Worm (Caenorhabditis elegans) whole organism, L4/young adult: ENCODE measurements around the gene wdr-62.
"Not testable (repeated sequence)": the region's sequence is repeated elsewhere in the genome, so short reads cannot be mapped to it uniquely, and the experiment has no call there.

Experiments
- W03F9.2 ChIP-seq: fragments of 150-350 bp; optimal IDR thresholded peaks from 2 replicates; lab custom pipeline; 2014; ENCODE audit warnings: missing biosample characterization, missing genetic modification characterization
- dao-5 ChIP-seq: sonication (generic microtip); optimal IDR thresholded peaks from 2 replicates; lab custom pipeline; 2016; ENCODE audit warnings: missing genotype, missing genetic modification characterization, moderate library complexity, missing compliant biosample characterization
- him-1 ChIP-seq: sonication (generic microtip); optimal IDR thresholded peaks from 2 replicates; lab custom pipeline; 2016; ENCODE audit warnings: missing genotype, missing genetic modification reagents, missing genetic modification characterization, missing compliant biosample characterization

Gene wdr-62

DNA sequence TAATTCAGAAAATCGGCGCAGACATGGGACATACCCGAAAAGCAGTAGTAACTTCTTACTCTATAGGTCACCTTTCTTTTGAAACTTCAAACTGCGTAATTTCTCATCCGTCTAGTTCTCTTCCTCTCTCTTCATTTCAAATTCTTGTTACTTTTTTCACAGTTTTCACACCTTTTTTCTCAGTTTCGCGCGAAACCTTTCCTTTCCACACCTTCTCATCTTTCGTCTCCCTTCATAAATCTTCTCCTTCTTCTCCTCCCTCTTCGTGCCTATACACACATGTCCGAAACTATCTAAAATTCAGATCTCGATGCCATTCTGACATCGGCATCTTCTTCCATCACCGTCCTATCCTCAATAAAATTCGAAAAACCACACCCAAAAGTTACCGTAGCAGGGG is at the start of gene wdr-62:
Gene wdr-62 (plus strand): TSS at position 301 of the 400 bp plus-strand sequence.
- TF ChIP-seq W03F9.2 (no peak), dao-5 (no peak), him-1 (tag; lab: Kevin White, UChicago) (no peak)

DNA sequence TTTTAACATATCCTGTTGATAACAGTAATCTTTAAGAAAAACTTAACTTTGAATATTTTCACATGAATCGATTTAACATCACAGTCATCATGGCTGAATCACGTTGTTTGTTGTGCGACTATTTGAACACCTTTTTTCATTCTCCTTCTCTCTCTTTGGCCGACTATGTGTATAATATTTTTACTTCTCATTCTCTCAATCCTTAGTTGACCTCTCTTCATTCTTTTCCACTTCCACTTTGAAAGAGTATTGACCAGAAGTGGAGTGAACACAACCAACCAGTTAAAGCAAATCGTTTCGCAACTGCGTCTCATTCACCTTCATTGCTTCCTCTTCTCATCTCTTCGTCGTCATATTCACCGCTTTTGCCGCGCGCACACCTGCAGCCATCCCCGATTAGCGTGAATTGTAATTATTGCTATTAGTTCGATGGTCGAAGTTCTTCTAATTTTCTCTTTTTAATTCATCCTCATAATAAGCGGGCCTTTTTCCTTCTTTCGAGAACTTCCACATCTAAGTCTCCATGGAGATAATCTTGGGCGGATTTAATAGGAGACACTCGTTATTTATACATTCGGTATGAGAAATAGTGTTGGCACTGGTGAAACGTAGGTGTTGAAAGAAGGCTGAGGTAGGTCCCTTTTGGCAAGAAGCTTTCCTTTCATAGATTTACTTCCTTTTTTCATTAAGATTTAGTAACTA is 48.8 kb upstream of the wdr-62 start:
- TF ChIP-seq dao-5 = no peak

DNA sequence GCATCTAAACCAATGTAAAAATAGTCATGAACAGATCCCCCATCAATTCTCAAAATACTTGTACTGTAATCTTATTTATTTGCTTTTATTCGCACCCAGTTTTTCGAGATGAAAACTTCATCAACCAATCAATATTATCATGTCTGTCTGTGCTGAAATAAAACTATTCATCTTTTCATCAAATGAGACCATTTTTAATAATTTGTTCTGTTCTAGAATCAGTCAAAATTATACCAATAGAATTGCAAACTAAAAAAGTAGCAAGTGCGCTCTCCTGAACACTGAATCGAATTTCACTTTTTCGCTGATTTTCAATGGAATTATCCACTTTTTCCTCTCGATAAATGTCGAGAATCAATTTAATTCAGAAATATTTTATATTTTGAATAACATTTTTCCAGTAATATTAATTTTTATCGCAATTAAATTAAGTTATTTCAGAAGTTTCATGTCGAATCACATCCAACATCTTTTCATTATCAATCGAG is 43.9 kb upstream of the wdr-62 start, which contains the start of gene trpp-4:
Gene trpp-4 (plus strand): TSS at position 442 of the 488 bp plus-strand sequence.
- TF ChIP-seq W03F9.2 (no peak), dao-5 (no peak), him-1 (tag; lab: Kevin White, UChicago) (no peak)

DNA sequence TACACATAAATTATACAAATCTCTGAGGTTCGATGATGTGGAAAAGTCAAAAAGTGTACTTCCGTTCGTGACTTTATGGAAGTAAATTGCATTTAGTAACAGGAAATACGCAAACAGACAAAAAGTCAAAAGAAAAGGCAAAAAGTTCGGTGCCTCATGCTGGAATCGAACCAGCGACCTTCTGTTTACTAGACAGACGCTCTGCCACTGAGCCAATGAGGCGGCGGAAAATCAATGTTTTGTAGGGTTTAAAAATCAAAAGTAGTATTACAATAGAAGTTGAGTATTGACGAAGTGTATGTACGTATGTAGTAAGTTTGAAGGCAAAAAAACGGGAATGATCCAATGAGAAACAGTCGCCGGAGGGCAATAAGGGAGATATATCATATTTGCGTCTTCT is 37.0 kb upstream of the wdr-62 start:
- TF ChIP-seq W03F9.2 (no peak), dao-5 (no peak), him-1 (tag; lab: Kevin White, UChicago) (no peak)

DNA sequence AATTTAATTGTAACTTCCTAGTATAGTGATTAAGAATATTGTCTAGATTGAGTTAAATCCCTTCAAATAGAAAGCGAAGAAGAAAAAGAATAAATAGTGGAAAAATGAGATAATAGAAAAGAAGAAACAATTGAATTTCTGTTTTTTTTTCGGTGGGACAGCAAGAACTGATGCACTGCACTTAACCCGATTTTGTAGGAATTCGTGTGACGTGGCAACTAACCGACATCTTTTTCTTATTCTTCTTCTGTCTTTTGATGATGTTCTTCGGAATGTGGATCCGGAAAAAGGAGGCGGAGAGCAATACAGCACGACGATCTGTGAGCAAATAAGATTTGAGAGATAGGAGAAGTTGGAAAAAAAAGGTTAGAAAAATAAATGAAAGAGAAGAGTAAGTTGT is 35.0 kb upstream of the wdr-62 start:
- no peak for TF ChIP-seq him-1 (tag; lab: Kevin White, UChicago)
- TF ChIP-seq dao-5 = no peak
- no peak for TF ChIP-seq W03F9.2

DNA sequence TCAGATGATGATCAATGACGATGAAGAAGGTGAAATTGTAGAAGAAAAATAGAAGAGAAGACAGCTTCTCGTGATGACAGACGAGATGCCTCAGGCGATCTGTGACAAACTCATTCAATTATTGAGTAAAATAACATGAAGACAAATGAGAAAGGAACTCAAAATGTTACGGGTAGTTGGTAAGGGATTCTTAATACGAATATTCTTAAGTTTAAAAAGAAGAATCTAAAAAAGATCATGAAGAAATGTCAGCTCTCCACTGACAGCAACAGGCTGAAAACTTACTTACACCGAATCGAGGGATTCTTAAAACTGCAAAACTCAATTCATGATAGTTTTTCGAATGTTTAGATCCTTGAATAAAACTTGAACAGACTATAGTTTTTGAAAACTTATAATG is 29.3 kb upstream of the wdr-62 start, which contains the start of gene F36D4.4:
Gene F36D4.4 (minus strand): TSS at position 101 of the 400 bp plus-strand sequence.
- TF ChIP-seq dao-5 (no peak), him-1 (tag; lab: Kevin White, UChicago) (no peak)

DNA sequence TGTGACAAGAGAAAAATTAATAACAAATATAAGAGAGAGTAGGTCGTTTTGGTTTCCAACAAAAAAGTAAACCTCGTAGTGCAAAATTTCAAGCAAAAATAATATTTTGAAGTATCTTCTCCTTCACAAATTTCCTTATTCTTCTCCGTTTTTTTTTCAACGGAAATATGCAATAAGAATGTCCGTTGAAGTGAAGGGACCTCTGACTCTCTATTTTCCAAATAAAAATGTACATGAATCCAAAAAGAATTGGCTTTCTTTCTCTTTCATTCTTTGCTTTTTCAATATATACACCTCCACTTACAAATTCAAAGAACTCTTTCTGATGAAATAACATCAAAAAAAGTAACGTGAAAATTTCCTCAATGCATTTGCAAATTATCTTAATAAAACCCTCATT is 27.2 kb upstream of the wdr-62 start, which contains the start of gene F36D4.1:
Gene F36D4.1 (plus strand): TSS at position 301 of the 400 bp plus-strand sequence.
- TF ChIP-seq him-1 (tag; lab: Kevin White, UChicago) (no peak), dao-5 (no peak), W03F9.2 (no peak)

DNA sequence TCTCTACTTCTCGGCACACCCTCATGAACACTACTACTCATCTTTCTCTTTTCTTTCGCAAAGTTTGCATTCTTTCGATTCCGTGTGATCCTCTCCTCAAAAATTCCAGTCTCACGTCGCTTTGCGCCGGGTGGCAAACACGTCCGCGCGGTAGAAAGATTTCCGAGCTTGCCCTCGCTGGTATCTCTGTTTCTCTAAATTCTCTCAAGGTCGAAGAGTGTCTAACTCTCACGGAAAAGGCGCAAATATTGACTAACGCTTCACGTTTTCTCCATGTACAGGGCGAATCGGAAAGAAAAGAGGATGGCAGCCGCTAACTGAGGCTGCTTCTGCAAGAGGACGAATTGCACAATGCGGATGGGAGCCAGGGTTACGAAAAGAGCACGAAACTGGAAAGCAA is 21.1 kb upstream of the wdr-62 start:
- no peak for TF ChIP-seq W03F9.2
- TF ChIP-seq dao-5 = no peak
- no peak for TF ChIP-seq him-1 (tag; lab: Kevin White, UChicago)

DNA sequence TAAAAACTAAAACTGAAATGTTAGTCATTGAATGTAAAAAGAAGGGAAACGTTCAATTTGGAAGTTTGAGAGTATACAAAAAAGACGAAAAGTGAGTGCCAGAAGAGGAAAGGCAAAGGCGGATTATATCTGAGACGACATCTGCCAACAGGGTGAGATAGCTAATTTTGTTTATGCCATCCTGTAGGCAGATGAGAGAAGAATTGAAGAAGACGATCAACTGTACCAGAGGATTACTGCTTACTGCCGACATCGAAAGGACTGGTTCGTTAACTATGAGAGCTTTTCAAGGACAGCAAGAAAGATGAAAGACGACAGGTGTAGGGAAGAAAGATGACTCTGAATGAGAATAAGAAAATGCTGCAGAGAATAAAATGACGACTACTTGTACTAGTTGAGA is 20.3 kb upstream of the wdr-62 start:
- no peak for TF ChIP-seq W03F9.2
- no peak for TF ChIP-seq him-1 (tag; lab: Kevin White, UChicago)
- no peak for TF ChIP-seq dao-5

DNA sequence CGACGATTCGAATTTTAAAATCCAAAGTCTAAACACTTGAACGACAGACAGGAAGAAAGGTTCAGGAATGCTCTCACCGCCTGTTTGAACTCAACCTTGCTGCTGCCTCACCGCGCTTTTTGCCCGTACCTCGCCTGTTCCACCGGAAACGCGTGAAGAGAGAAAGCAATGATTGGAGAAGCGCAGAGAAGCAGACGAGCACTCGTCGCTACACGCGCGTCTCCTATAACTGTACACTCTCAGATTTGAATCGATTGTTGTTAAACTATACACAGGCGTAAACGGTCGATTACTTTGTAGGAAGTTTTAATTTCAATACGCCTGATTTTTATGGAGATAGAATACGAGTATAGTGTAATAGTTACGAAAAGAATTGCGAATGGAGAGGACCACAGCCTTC is 19.3 kb upstream of the wdr-62 start:
- TF ChIP-seq W03F9.2 (no peak), dao-5 (no peak), him-1 (tag; lab: Kevin White, UChicago) (no peak)

DNA sequence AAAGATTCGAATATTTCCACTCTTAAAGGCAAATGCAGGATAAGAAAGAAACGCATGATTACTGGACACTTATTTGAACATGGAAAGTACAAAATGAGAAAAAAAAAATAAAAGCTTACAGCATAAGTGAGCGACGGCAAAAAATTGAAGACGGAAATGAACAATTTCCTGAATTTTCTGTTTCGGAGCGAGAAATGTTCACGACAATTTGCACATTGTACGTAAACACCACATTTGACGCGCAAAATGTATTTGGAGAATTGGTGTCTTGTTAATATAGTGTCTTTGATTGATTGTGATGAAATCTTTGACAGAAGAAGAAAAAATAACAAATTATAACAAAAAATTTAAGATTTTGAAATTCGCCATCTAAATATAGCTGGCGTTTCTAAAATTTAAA is 18.3 kb upstream of the wdr-62 start, which contains the start of gene F36D4.5:
Gene F36D4.5 (minus strand): TSS at position 225 of the 400 bp plus-strand sequence.
- TF ChIP-seq dao-5 = no peak
- peak; percentile 35 for TF ChIP-seq W03F9.2

DNA sequence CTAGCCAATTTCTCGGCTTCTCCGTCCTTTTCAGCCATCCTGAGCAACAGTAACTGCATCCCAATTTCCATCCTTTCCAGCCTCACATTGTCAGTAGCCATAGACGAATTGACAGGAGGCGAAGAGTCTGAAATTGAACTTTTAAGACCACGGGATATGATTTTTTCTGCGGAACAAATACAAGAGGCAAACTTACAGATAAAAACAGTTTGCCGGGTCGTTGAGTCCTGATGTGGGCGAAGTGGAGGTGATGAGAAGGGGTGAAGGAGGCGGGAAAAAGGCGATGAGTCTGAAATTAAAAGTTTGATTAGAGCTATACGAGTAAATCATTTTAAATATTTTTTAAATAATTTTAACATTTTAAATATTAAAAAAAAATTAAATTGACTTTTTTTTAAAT is 16.8 kb upstream of the wdr-62 start, which contains the start of gene F36D4.6:
Gene F36D4.6 (minus strand): TSS at position 101 of the 400 bp plus-strand sequence.
- no peak for TF ChIP-seq him-1 (tag; lab: Kevin White, UChicago)
- no peak for TF ChIP-seq dao-5
- TF ChIP-seq W03F9.2 = no peak

DNA sequence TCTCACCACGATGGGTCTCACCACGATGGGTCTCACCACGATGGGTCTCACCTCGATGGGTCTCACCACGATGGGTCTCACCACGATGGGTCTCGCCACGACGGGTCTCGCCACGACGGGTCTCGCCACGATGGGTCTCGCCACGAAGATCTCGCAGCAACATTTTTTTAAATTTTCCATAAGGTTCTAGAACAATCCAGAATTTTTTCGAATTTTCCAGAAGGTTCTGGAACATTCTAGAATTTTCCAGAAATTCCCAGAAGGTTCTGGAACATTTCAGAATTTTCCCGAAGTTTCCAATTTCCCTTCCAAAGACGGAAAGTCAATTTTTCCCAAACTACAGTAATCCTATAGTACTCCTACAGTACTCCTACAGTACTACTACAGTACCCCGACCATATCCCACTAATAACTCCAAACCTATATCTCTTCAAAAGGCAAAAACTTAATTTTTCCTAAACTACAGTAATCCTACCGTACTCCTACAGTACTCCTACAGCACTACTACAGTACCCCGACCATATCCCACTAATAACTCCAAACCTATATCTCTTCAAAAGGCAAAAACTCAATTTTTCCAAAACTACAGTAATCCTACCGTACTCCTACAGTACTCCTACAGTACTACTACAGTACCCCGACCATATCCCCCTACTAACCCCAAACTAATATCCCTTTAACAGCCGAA is 4.4 kb upstream of the wdr-62 start, which contains the start of gene Y54B9A.1:
Gene Y54B9A.1 (minus strand): TSS at position 235 of the 688 bp plus-strand sequence.
- TF ChIP-seq W03F9.2; dao-5; him-1 (tag; lab: Kevin White, UChicago): not testable (repeated sequence)

DNA sequence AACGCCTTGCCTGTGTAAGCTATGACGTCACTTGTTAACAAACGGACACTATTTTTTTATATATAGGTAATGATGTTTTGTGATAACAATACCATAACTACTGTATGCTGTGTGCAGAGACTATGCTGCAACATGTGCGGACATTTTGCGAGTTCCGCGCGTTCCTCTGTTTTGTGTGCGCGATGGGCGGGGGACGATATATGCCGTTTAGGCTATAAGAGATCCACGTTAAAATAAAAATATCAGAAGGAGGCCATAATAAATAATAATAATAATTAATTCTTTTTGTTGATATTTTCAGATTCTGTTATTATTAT is 3.9 kb upstream of the wdr-62 start:
- no peak for TF ChIP-seq him-1 (tag; lab: Kevin White, UChicago)
- no peak for TF ChIP-seq dao-5
- TF ChIP-seq W03F9.2 = no peak

DNA sequence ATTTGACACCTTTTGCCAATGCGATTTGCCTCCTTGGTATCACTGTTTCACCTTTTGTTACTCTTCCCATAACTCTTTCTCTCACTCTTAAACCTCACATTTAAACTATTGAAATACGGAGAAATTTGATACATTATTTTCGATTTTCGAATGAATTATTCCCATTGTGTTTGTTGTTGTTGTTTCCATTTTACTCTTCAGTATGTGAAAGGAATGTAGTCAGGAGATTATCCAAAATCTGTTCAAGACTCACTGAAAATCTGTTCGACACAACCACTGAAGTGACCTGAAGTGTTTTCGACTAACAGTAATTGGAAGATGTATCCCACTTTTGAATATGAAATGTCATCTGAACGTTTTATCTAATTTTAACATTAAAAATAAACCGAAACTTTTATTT is 2.8 kb upstream of the wdr-62 start:
- no peak for TF ChIP-seq W03F9.2
